Worm (Caenorhabditis elegans) whole organism, L2 larva: Measurements from ENCODE around the gene mrpl-21.

Experiments
- alr-1 ChIP-seq: fragments of 150-350 bp; optimal IDR thresholded peaks from 2 replicates; lab custom pipeline; 2014; ENCODE audit warnings: missing biosample characterization, missing genetic modification characterization
- aly-2 ChIP-seq: fragments of 150-350 bp; optimal IDR thresholded peaks from 2 replicates; lab custom pipeline; 2014; ENCODE audit warnings: missing biosample characterization, missing genetic modification characterization
- blmp-1 ChIP-seq: sonication (generic microtip); optimal IDR thresholded peaks from 2 replicates; lab custom pipeline; 2017; ENCODE audit warnings: missing genetic modification characterization, mild to moderate bottlenecking, missing compliant biosample characterization, antibody characterized with exemption, moderate library complexity; ENCODE audit not compliant: insufficient read depth
- ceh-16 ChIP-seq: fragments of 150-350 bp; optimal IDR thresholded peaks from 2 replicates; lab custom pipeline; 2014; ENCODE audit warnings: missing biosample characterization, missing genetic modification characterization
- elt-1 ChIP-seq: fragments of 150-350 bp; optimal IDR thresholded peaks from 2 replicates; lab custom pipeline; 2014; ENCODE audit warnings: missing biosample characterization, missing genetic modification characterization
- fos-1 ChIP-seq: fragments of 150-350 bp; optimal IDR thresholded peaks from 2 replicates; lab custom pipeline; 2014; ENCODE audit warnings: missing biosample characterization, missing genetic modification characterization
- lsy-2 ChIP-seq, 2 experiments: fragments of 150-350 bp in 1 of 2; sonication (generic microtip) in 1 of 2; optimal IDR thresholded peaks; 2 replicates each; lab custom pipeline; 2014 to 2017; ENCODE audit warnings: missing biosample characterization in 2 of 2, missing genetic modification characterization in 2 of 2
- nhr-11 ChIP-seq: fragments of 150-350 bp; optimal IDR thresholded peaks from 2 replicates; lab custom pipeline; 2014; ENCODE audit warnings: missing biosample characterization, missing genetic modification characterization
- nhr-23 ChIP-seq: fragments of 150-350 bp; optimal IDR thresholded peaks from 2 replicates; lab custom pipeline; 2014; ENCODE audit warnings: missing biosample characterization, missing genetic modification reagents, missing genetic modification characterization
- nhr-237 ChIP-seq: fragments of 150-350 bp; optimal IDR thresholded peaks from 2 replicates; lab custom pipeline; 2014; ENCODE audit warnings: missing biosample characterization, missing genetic modification characterization
- snpc-4 ChIP-seq: fragments of 150-350 bp; optimal IDR thresholded peaks from 2 replicates; lab custom pipeline; 2014; ENCODE audit warnings: missing biosample characterization, missing genetic modification characterization
- unc-62 ChIP-seq: fragments of 150-350 bp; optimal IDR thresholded peaks from 2 replicates; lab custom pipeline; 2014; ENCODE audit warnings: missing biosample characterization, missing genetic modification reagents, missing genetic modification characterization

DNA sequence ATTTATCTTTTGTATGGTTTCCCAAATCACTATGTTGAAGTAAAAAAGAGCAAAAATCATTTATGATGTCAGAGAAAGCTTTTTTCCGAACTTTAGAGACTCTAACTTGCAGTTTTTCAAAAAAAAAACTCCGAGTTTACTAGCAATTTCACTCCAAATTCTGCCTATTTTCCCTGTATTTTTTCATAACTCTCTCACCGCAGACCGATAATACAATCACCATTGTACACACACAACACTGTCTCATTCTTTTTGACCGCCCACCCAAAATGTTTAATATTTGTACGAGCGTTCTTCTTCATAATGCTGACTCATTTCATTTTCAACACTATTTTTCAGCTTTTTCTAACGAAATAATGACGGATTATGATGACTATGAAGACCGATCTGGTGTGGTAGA is 14.5 kb downstream of the mrpl-21 start, which contains the start of gene F43C1.5:
- no peak for TF ChIP-seq fos-1
- TF ChIP-seq snpc-4 (tag; lab: Kevin White, UChicago): no peak
- no peak for TF ChIP-seq elt-1 (tag; lab: Kevin White, UChicago)
- no peak for TF ChIP-seq nhr-23
- no peak for TF ChIP-seq nhr-237 (tag; lab: Kevin White, UChicago)
- no peak for TF ChIP-seq alr-1 (tag; lab: Kevin White, UChicago)
- no peak for TF ChIP-seq nhr-11
- TF ChIP-seq blmp-1 (tag; lab: Kevin White, UChicago): no peak
- TF ChIP-seq aly-2 (tag; lab: Kevin White, UChicago): no peak
- no peak for TF ChIP-seq lsy-2 (tag; optimal IDR thresholded peaks at IDR 0.05; lab: Kevin White, UChicago)
- no peak for TF ChIP-seq ceh-16
- TF ChIP-seq unc-62: no peak
